Worm (Caenorhabditis elegans): ENCODE results near the gene F16B3.2.
A peak's percentile ranks its signal among the peaks of the same experiment; 100 is the strongest.

The F16B3.2 gene

ce11 chrV:1313274-1313673, 1.6 kb upstream of the F16B3.2 start:
- TF ChIP-seq nhr-28 (tag; optimal IDR thresholded peaks at IDR 0.05) (no peak), gei-8 (GFP tag; optimal IDR thresholded peaks at IDR 0.05) (no peak), Y48G9A.11 (GFP tag; IDR thresholded peaks at IDR 0.05) (no peak), T26A8.4 (GFP tag; IDR thresholded peaks at IDR 0.05) (no peak), set-16 (GFP tag; IDR thresholded peaks at IDR 0.05) (no peak), ces-1 (GFP tag; optimal IDR thresholded peaks at IDR 0.05) (no peak), daf-19 (GFP tag; conservative IDR thresholded peaks at IDR 0.05) (no peak), ama-1 (optimal IDR thresholded peaks at IDR 0.05) (no peak), spr-3 (GFP tag; optimal IDR thresholded peaks at IDR 0.05) (no peak), skn-1 (tag; optimal IDR thresholded peaks at IDR 0.05) (no peak), nhr-102 (tag; optimal IDR thresholded peaks at IDR 0.05) (no peak), ceh-44 (GFP tag; IDR thresholded peaks at IDR 0.05) (no peak), nhr-48 (tag; optimal IDR thresholded peaks at IDR 0.05) (no peak), zfp-3 (GFP tag; conservative IDR thresholded peaks at IDR 0.05) (no peak), tra-1 (GFP tag; IDR thresholded peaks at IDR 0.05) (no peak), daf-16 (GFP tag; optimal IDR thresholded peaks at IDR 0.05) (no peak), daf-16 (tag; optimal IDR thresholded peaks at IDR 0.05) (no peak)

ce11 chrV:1317869-1318354, 3.0 kb downstream of the F16B3.2 start, which contains the start of gene F16B3.3:
Gene F16B3.3, minus strand, starts transcription at chrV:1317919.
- TF ChIP-seq ztf-11 (tag; optimal IDR thresholded peaks at IDR 0.05), result no peak
- TF ChIP-seq set-16 (GFP tag; IDR thresholded peaks at IDR 0.05), result no peak
- no peak for TF ChIP-seq lin-38 (GFP tag; IDR thresholded peaks at IDR 0.05)
- no peak for TF ChIP-seq arid-1 (GFP tag; conservative IDR thresholded peaks at IDR 0.05)
- no peak for TF ChIP-seq php-3 (GFP tag; IDR thresholded peaks at IDR 0.05)
- TF ChIP-seq nhr-10 (tag; optimal IDR thresholded peaks at IDR 0.05), result no peak
- no peak for TF ChIP-seq aly-2 (tag; optimal IDR thresholded peaks at IDR 0.05)
- TF ChIP-seq tra-1 (GFP tag; IDR thresholded peaks at IDR 0.05), result no peak
- TF ChIP-seq nhr-25 (tag; optimal IDR thresholded peaks at IDR 0.05; ENCODE audit: borderline replicate concordance, insufficient read depth), result no peak
- TF ChIP-seq T26A8.4 (GFP tag; IDR thresholded peaks at IDR 0.05), result no peak
- TF ChIP-seq unc-130 (GFP tag; optimal IDR thresholded peaks at IDR 0.05), result no peak
- no peak for TF ChIP-seq lin-39 (tag; optimal IDR thresholded peaks at IDR 0.05)
- no peak for TF ChIP-seq mdl-1 (tag; optimal IDR thresholded peaks at IDR 0.05)
- no peak for TF ChIP-seq saeg-2 (GFP tag; IDR thresholded peaks at IDR 0.05)
- TF ChIP-seq spr-3 (GFP tag; optimal IDR thresholded peaks at IDR 0.05), result no peak
- TF ChIP-seq nhr-102 (tag; optimal IDR thresholded peaks at IDR 0.05), result no peak
- TF ChIP-seq dve-1 (tag; optimal IDR thresholded peaks at IDR 0.05; ENCODE audit: insufficient read depth), result no peak
- no peak for TF ChIP-seq nhr-76 (tag; optimal IDR thresholded peaks at IDR 0.05)
- TF ChIP-seq duxl-1 (tag; optimal IDR thresholded peaks at IDR 0.05; ENCODE audit: poor library complexity), result no peak

ce11 chrV:1321776-1322175, 6.9 kb downstream of the F16B3.2 start:
- TF ChIP-seq pha-4 (GFP tag; IDR thresholded peaks at IDR 0.05), result no peak
- no peak for TF ChIP-seq pha-4 (tag; optimal IDR thresholded peaks at IDR 0.05)
- no peak for TF ChIP-seq skn-1 (tag; optimal IDR thresholded peaks at IDR 0.05)
- no peak for TF ChIP-seq R02D3.7 (tag; optimal IDR thresholded peaks at IDR 0.05)

- no peak for TF ChIP-seq spr-1 (tag; optimal IDR thresholded peaks at IDR 0.05)
- TF ChIP-seq unc-62 (GFP tag; optimal IDR thresholded peaks at IDR 0.05 in 1 of 2), result peak in 1 of 2 experiments; percentile 83
- TF ChIP-seq unc-62 (tag; optimal IDR thresholded peaks at IDR 0.05), result no peak
- no peak for TF ChIP-seq lin-15B (tag; optimal IDR thresholded peaks at IDR 0.05)
- no peak for TF ChIP-seq lin-13 (GFP tag; optimal IDR thresholded peaks at IDR 0.05)
- TF ChIP-seq ztf-11 (tag; optimal IDR thresholded peaks at IDR 0.05), result no peak
- TF ChIP-seq aha-1 (tag), result peak; percentile 33
- TF ChIP-seq daf-16 (GFP tag; optimal IDR thresholded peaks at IDR 0.05), result peak in 1 of 2 experiments; percentile 53
- no peak for TF ChIP-seq daf-16 (tag; optimal IDR thresholded peaks at IDR 0.05)
These were observed 11.1 kb downstream of the F16B3.2 start for ce11 chrV:1326067-1326466.
